Fruit fly (Drosophila melanogaster) whole organism, wandering third instar larva: Measurements from ENCODE around the gene CG1637.

Experiments
- CG9705 ChIP-seq: fragments of 200-800 bp; sonication (Bioruptor generic); optimal IDR thresholded peaks from 2 replicates; lab custom pipeline; 2018; ENCODE audit warnings: missing biosample characterization, mild to moderate bottlenecking, missing genetic modification characterization
- CrebA ChIP-seq: fragments of 200-800 bp; sonication (Bioruptor generic); optimal IDR thresholded peaks from 2 replicates; lab custom pipeline; 2016; ENCODE audit warnings: missing biosample characterization, mild to moderate bottlenecking, missing genetic modification characterization, borderline replicate concordance
- Dfd ChIP-seq: fragments of >200 bp; optimal IDR thresholded peaks from 2 replicates; lab custom pipeline; 2017; ENCODE audit warnings: missing biosample characterization, missing genetic modification characterization
- Hr83 ChIP-seq: fragments of 200-300 bp; sonication (Bioruptor generic); optimal IDR thresholded peaks from 2 replicates; lab custom pipeline; 2016; ENCODE audit warnings: missing biosample characterization, mild to moderate bottlenecking, missing genetic modification characterization, moderate library complexity; ENCODE audit not compliant: poor library complexity, severe bottlenecking
- N ChIP-seq: fragments of >200 bp; optimal IDR thresholded peaks from 2 replicates; lab custom pipeline; 2018; ENCODE audit warnings: missing biosample characterization, missing external identifiers, missing genetic modification characterization
- OdsH ChIP-seq: fragments of 200-800 bp; sonication (Bioruptor generic); optimal IDR thresholded peaks from 2 replicates; lab custom pipeline; 2016; ENCODE audit warnings: missing biosample characterization, mild to moderate bottlenecking, missing genetic modification characterization
- Rel ChIP-seq, 2 experiments: fragments of 200-800 bp; sonication (Bioruptor generic) in 1 of 2; optimal IDR thresholded peaks; 2 replicates in 1 of 2; 3 replicates in 1 of 2; lab custom pipeline; 2016 to 2019; ENCODE audit warnings: mild to moderate bottlenecking in 2 of 2, missing biosample characterization in 2 of 2, missing genetic modification characterization in 2 of 2, moderate library complexity in 1 of 2
- Sp1 ChIP-seq: fragments of 200-800 bp; sonication (Bioruptor generic); optimal IDR thresholded peaks from 3 replicates; lab custom pipeline; 2019; ENCODE audit warnings: missing biosample characterization, mild to moderate bottlenecking, missing genetic modification characterization, moderate library complexity
- dl ChIP-seq, 2 experiments: fragments of 175-275, 200-275 bp in 1 of 2; fragments of 200-275 bp in 1 of 2; sonication (Bioruptor generic); optimal IDR thresholded peaks; lab custom pipeline; 2018; ENCODE audit warnings: mild to moderate bottlenecking in 2 of 2, missing biosample characterization in 2 of 2, missing genetic modification characterization in 2 of 2, moderate library complexity in 2 of 2; ENCODE audit not compliant: partially characterized antibody in 2 of 2, insufficient read depth in 1 of 2
- fru ChIP-seq: fragments of 200-800 bp; sonication (Bioruptor generic); optimal IDR thresholded peaks from 3 replicates; lab custom pipeline; 2016; ENCODE audit warnings: missing biosample characterization, mild to moderate bottlenecking, missing genetic modification characterization
- pan ChIP-seq: fragments of >200 bp; optimal IDR thresholded peaks from 2 replicates; lab custom pipeline; 2017
- rgr ChIP-seq: fragments of 200-800 bp; sonication (Bioruptor generic); optimal IDR thresholded peaks from 3 replicates; lab custom pipeline; 2016; ENCODE audit warnings: missing biosample characterization, mild to moderate bottlenecking, missing genetic modification characterization

- peak; percentile 51 for TF ChIP-seq OdsH (GFP tag; lab: Kevin White, UChicago)
- TF ChIP-seq CG9705, result peak; percentile 65
- TF ChIP-seq N, result no peak
- TF ChIP-seq Hr83 (GFP tag; lab: Kevin White, UChicago), result peak; percentile 23
- no peak for TF ChIP-seq CrebA (GFP tag; lab: Kevin White, UChicago)
- TF ChIP-seq Dfd (GFP tag; lab: Kevin White, UChicago), result no peak
- peak; percentile 65 for TF ChIP-seq rgr (GFP tag; lab: Kevin White, UChicago)
- peak; percentile 39 for TF ChIP-seq fru (GFP tag; lab: Kevin White, UChicago)
- no peak for TF ChIP-seq Sp1 (GFP tag; lab: Kevin White, UChicago)
- TF ChIP-seq pan, result no peak
- TF ChIP-seq Rel (GFP tag; optimal IDR thresholded peaks at IDR 0.05; lab: Kevin White, UChicago), result no peak
- no peak for TF ChIP-seq Rel (tag; optimal IDR thresholded peaks at IDR 0.05; lab: Kevin White, UChicago)
- no peak for TF ChIP-seq dl (GFP tag; optimal IDR thresholded peaks at IDR 0.05; lab: Kevin White, UChicago; ENCODE audit: insufficient read depth in 1 of 2, partially characterized antibody in 2 of 2)
Measured at dm6 chrX:10832369-10832768, 45.3 kb downstream of the CG1637 start.
